Worm (Caenorhabditis elegans): ENCODE data around the gene ZK622.4.

ZK622.4 gene

DNA sequence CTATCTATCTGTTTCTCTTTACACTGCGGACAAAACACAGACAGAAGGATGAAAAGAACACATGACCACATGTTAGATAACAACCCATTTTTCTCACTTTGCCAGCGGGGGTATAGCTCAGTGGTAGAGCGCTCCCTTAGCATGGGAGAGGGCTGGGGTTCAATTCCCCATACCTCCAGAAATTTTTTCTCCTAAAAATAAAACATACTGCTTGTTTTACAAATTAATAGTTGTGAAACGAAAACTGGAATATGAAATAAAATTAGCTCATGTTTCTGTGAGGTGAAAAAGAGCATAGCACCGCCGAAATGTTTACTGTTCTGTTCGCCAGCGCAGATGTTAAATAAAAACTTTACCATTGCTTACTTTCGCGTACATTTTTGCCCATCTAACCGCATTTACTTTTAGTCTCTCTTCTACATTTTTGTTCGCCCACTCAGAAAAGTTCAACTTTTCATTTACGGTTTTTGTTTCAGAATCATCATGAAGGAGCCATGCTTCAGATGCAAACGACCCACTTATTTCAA, at the start of gene ZK622.4 (continued):
- TF ChIP-seq zag-1 (tag; optimal IDR thresholded peaks at IDR 0.05), result no peak
- TF ChIP-seq aha-1 (tag), result no peak
- TF ChIP-seq spr-3 (GFP tag; optimal IDR thresholded peaks at IDR 0.05), result peak; percentile 45
- TF ChIP-seq F49E8.2 (tag; optimal IDR thresholded peaks at IDR 0.05; ENCODE audit: borderline replicate concordance), result peak; percentile 59
- no peak for TF ChIP-seq skn-1 (tag; optimal IDR thresholded peaks at IDR 0.05)
- peak; percentile 50 for TF ChIP-seq duxl-1 (tag; optimal IDR thresholded peaks at IDR 0.05; ENCODE audit: poor library complexity)
- peak; percentile 32; the same call in 1 of the 2 replicates for TF ChIP-seq dmd-6 (GFP tag; IDR thresholded peaks at IDR 0.05)
- no peak for TF ChIP-seq lin-39 (tag; optimal IDR thresholded peaks at IDR 0.05)
- TF ChIP-seq madf-5 (GFP tag; IDR thresholded peaks at IDR 0.05), result peak; percentile 41 to 80; a peak in 1 of 4 replicates
- TF ChIP-seq zfp-2 (tag; optimal IDR thresholded peaks at IDR 0.05), result no peak
- TF ChIP-seq Y5F2A.4 (GFP tag; optimal IDR thresholded peaks at IDR 0.05), result peak; percentile 14
- TF ChIP-seq unc-62 (GFP tag; optimal IDR thresholded peaks at IDR 0.05 in 1 of 2), result peak in 1 of 2 experiments; percentile 28
- no peak for TF ChIP-seq unc-62 (tag; optimal IDR thresholded peaks at IDR 0.05)
- peak; percentile 40 for TF ChIP-seq dpl-1 (GFP tag; optimal IDR thresholded peaks at IDR 0.05)
- no peak for TF ChIP-seq mxl-2 (GFP tag; conservative IDR thresholded peaks at IDR 0.05)
- peak; percentile 35 for TF ChIP-seq ztf-7 (tag; optimal IDR thresholded peaks at IDR 0.05)
- TF ChIP-seq egl-43 (GFP tag; IDR thresholded peaks at IDR 0.05), result no peak; the same call in 1 of the 2 replicates
- peak; percentile 49 for TF ChIP-seq mxl-3 (GFP tag; optimal IDR thresholded peaks at IDR 0.05)
- no peak for TF ChIP-seq egl-27 (tag; optimal IDR thresholded peaks at IDR 0.05)
- no peak for TF ChIP-seq daf-12 (tag; optimal IDR thresholded peaks at IDR 0.05)
- peak in 1 of 2 experiments; percentile 72 for TF ChIP-seq lsy-2 (tag; optimal IDR thresholded peaks at IDR 0.05)
- TF ChIP-seq ces-1 (GFP tag; optimal IDR thresholded peaks at IDR 0.05), result no peak
- no peak for TF ChIP-seq ceh-32 (tag; optimal IDR thresholded peaks at IDR 0.05; ENCODE audit: poor library complexity)
- TF ChIP-seq ceh-28 (tag; optimal IDR thresholded peaks at IDR 0.05), result no peak
- TF ChIP-seq nhr-48 (tag; optimal IDR thresholded peaks at IDR 0.05), result peak; percentile 64
- TF ChIP-seq T26A8.4 (GFP tag; IDR thresholded peaks at IDR 0.05), result peak; percentile 76; the same call in 1 of the 2 replicates
- peak; percentile 63 for TF ChIP-seq ceh-44 (GFP tag; IDR thresholded peaks at IDR 0.05)
- peak; percentile 57 for TF ChIP-seq hlh-30 (tag; optimal IDR thresholded peaks at IDR 0.05; ENCODE audit: insufficient read depth)
- TF ChIP-seq F44E2.7 (GFP tag; IDR thresholded peaks at IDR 0.05), result 0 out of 2 replicates have a peak, but pooled peaks have one; percentile 34
- TF ChIP-seq daf-19 (GFP tag; conservative IDR thresholded peaks at IDR 0.05), result peak; percentile 76
- no peak for TF ChIP-seq lin-29 (GFP tag; IDR thresholded peaks at IDR 0.05)
- peak; percentile 79; the same call in 1 of the 2 replicates for TF ChIP-seq D1046.2 (GFP tag; IDR thresholded peaks at IDR 0.05)
- no peak for TF ChIP-seq ztf-11 (tag; optimal IDR thresholded peaks at IDR 0.05)
- peak; percentile 78 for TF ChIP-seq snpc-1.2 (GFP tag; IDR thresholded peaks at IDR 0.05)
- peak; percentile 9 for TF ChIP-seq aly-2 (tag; optimal IDR thresholded peaks at IDR 0.05)
- no peak; the same call in 1 of the 2 replicates for TF ChIP-seq lin-38 (GFP tag; IDR thresholded peaks at IDR 0.05)
- TF ChIP-seq unc-130 (GFP tag; optimal IDR thresholded peaks at IDR 0.05), result peak; percentile 40
- TF ChIP-seq dve-1 (tag; optimal IDR thresholded peaks at IDR 0.05; ENCODE audit: insufficient read depth), result peak; percentile 67
- TF ChIP-seq set-16 (GFP tag; IDR thresholded peaks at IDR 0.05), result no peak
- TF ChIP-seq unc-39 (tag; optimal IDR thresholded peaks at IDR 0.05), result no peak
- TF ChIP-seq mdl-1 (tag; optimal IDR thresholded peaks at IDR 0.05), result peak in 1 of 2 experiments; percentile 22
- TF ChIP-seq mes-2 (tag; optimal IDR thresholded peaks at IDR 0.05; ENCODE audit: poor library complexity, severe bottlenecking), result peak; percentile 72
- no peak for TF ChIP-seq daf-8 (GFP tag; IDR thresholded peaks at IDR 0.05)
- TF ChIP-seq snpc-4 (tag; optimal IDR thresholded peaks at IDR 0.05), result no peak
- peak; percentile 82 for TF ChIP-seq zip-11 (GFP tag; IDR thresholded peaks at IDR 0.05)
- 0 out of 2 replicates have a peak, but pooled peaks have one; percentile 15 for TF ChIP-seq nhr-41 (GFP tag; IDR thresholded peaks at IDR 0.05)
- peak; percentile 85 for TF ChIP-seq hmg-1.1 (GFP tag; IDR thresholded peaks at IDR 0.05)
- TF ChIP-seq nhr-6 (tag; optimal IDR thresholded peaks at IDR 0.05), result no peak

Measured in whole organism, L4 larva.